Worm (Caenorhabditis elegans): Measurements from ENCODE around the gene nspa-2.
A peak's percentile ranks its signal among the peaks of the same experiment; 100 is the strongest.

nspa-2 gene

ce11 chrV:14848510-14849206, 42.2 kb upstream of the nspa-2 start (continued):
- TF ChIP-seq C16A3.4 (tag; optimal IDR thresholded peaks at IDR 0.05) (peak; percentile 26), ztf-4 (tag; optimal IDR thresholded peaks at IDR 0.05) (peak; percentile 38), fkh-10 (GFP tag; optimal IDR thresholded peaks at IDR 0.05) (no peak), fkh-4 (tag; optimal IDR thresholded peaks at IDR 0.05; ENCODE audit: borderline replicate concordance) (no peak), nhr-76 (tag; optimal IDR thresholded peaks at IDR 0.05) (no peak), lsy-2 (tag; optimal IDR thresholded peaks at IDR 0.05) (peak; percentile 71 to 78), fkh-8 (tag; optimal IDR thresholded peaks at IDR 0.05) (no peak), sox-4 (tag; optimal IDR thresholded peaks at IDR 0.05) (no peak), elt-2 (tag; optimal IDR thresholded peaks at IDR 0.05) (peak; percentile 51), fos-1 (tag; optimal IDR thresholded peaks at IDR 0.05) (no peak), snpc-4 (tag; optimal IDR thresholded peaks at IDR 0.05) (peak; percentile 8), aly-2 (tag; optimal IDR thresholded peaks at IDR 0.05) (no peak), egl-27 (tag; optimal IDR thresholded peaks at IDR 0.05) (no peak), lin-14 (GFP tag; optimal IDR thresholded peaks at IDR 0.05) (peak; percentile 94), ceh-8 (GFP tag; optimal IDR thresholded peaks at IDR 0.05) (no peak), sup-37 (GFP tag; optimal IDR thresholded peaks at IDR 0.05) (no peak), dsc-1 (tag; optimal IDR thresholded peaks at IDR 0.05) (peak; percentile 63), pqm-1 (tag; optimal IDR thresholded peaks at IDR 0.05) (no peak), unc-98 (GFP tag; IDR thresholded peaks at IDR 0.05) (0 out of 2 replicates have a peak, but pooled peaks have one; percentile 15), tlp-1 (tag; optimal IDR thresholded peaks at IDR 0.05) (no peak), mdl-1 (tag; optimal IDR thresholded peaks at IDR 0.05) (peak in 1 of 2 experiments; percentile 97), nhr-12 (tag; optimal IDR thresholded peaks at IDR 0.05) (no peak), hlh-4 (tag; optimal IDR thresholded peaks at IDR 0.05) (no peak), lir-3 (tag; optimal IDR thresholded peaks at IDR 0.05; ENCODE audit: poor library complexity) (peak; percentile 37), isw-1 (GFP tag; IDR thresholded peaks at IDR 0.05) (no peak), mep-1 (tag; optimal IDR thresholded peaks at IDR 0.05) (peak; percentile 81), nhr-85 (tag) (peak; percentile 97), tbx-2 (tag; optimal IDR thresholded peaks at IDR 0.05) (peak; percentile 61)

ce11 chrV:14849628-14850027, 41.3 kb upstream of the nspa-2 start:
- TF ChIP-seq ceh-90 (tag; optimal IDR thresholded peaks at IDR 0.05) (no peak), nhr-20 (tag; optimal IDR thresholded peaks at IDR 0.05) (peak; percentile 81), nhr-84 (tag; optimal IDR thresholded peaks at IDR 0.05) (no peak), nhr-19 (GFP tag; conservative IDR thresholded peaks at IDR 0.05) (peak; percentile 46; the same call in 1 of the 2 replicates), efl-1 (optimal IDR thresholded peaks at IDR 0.05) (peak; percentile 27 to 43), efl-1 (GFP tag; optimal IDR thresholded peaks at IDR 0.05 in 1 of 2) (peak; percentile 20 to 84), snpc-4 (tag; optimal IDR thresholded peaks at IDR 0.05) (peak; percentile 23), C16A3.4 (tag; optimal IDR thresholded peaks at IDR 0.05) (peak; percentile 63), ets-5 (GFP tag; IDR thresholded peaks at IDR 0.05) (no peak), xbp-1 (tag; optimal IDR thresholded peaks at IDR 0.05) (peak; percentile 10), mep-1 (tag; optimal IDR thresholded peaks at IDR 0.05) (peak; percentile 68), mdl-1 (tag; optimal IDR thresholded peaks at IDR 0.05) (peak in 1 of 2 experiments; percentile 83), unc-62 (GFP tag; optimal IDR thresholded peaks at IDR 0.05) (no peak), ztf-11 (tag; optimal IDR thresholded peaks at IDR 0.05) (no peak), lin-15B (tag; optimal IDR thresholded peaks at IDR 0.05) (no peak), nhr-28 (tag; optimal IDR thresholded peaks at IDR 0.05) (no peak), nhr-76 (tag; optimal IDR thresholded peaks at IDR 0.05) (no peak), elt-2 (tag; optimal IDR thresholded peaks at IDR 0.05) (peak; percentile 52), grh-1 (GFP tag; IDR thresholded peaks at IDR 0.05) (no peak), hlh-4 (tag; optimal IDR thresholded peaks at IDR 0.05) (no peak), snu-23 (GFP tag; optimal IDR thresholded peaks at IDR 0.05) (peak; percentile 76), fkh-4 (tag; optimal IDR thresholded peaks at IDR 0.05; ENCODE audit: borderline replicate concordance) (no peak), rnt-1 (tag; optimal IDR thresholded peaks at IDR 0.05) (peak; percentile 46), swsn-7 (tag; optimal IDR thresholded peaks at IDR 0.05) (peak; percentile 17), sup-37 (GFP tag; optimal IDR thresholded peaks at IDR 0.05) (no peak), zag-1 (tag; optimal IDR thresholded peaks at IDR 0.05) (no peak), ceh-82 (tag; optimal IDR thresholded peaks at IDR 0.05) (peak in 1 of 3 experiments; percentile 62), hpl-2 (GFP tag; optimal IDR thresholded peaks at IDR 0.05) (peak; percentile 12), blmp-1 (tag; optimal IDR thresholded peaks at IDR 0.05) (peak; percentile 99), lsy-2 (tag; optimal IDR thresholded peaks at IDR 0.05) (peak; percentile 49 to 72), tlp-1 (tag; optimal IDR thresholded peaks at IDR 0.05) (no peak), egl-27 (tag; optimal IDR thresholded peaks at IDR 0.05) (no peak), aly-2 (tag; optimal IDR thresholded peaks at IDR 0.05) (no peak), fos-1 (tag; optimal IDR thresholded peaks at IDR 0.05) (peak; percentile 24), nhr-71 (tag; optimal IDR thresholded peaks at IDR 0.05) (peak; percentile 79)

Measured in whole organism, L1 larva.